Fruit fly (Drosophila melanogaster) whole organism, embryonic: ENCODE data around the gene CG33654.

ENCODE experiments used
- CG11456 ChIP-seq: fragments of 200-800 bp; sonication (Bioruptor generic); IDR thresholded peaks from 3 replicates; pipeline ENCODE4 v1.3.6; 2022; ENCODE audit warnings: missing biosample characterization, missing genetic modification characterization
- CG11695 ChIP-seq: fragments of 200-800 bp; sonication (Bioruptor generic); IDR thresholded peaks from 3 replicates; pipeline ENCODE4 v1.3.6; 2022; ENCODE audit warnings: missing biosample characterization, missing genetic modification characterization
- CG12071 ChIP-seq: fragments of 200-800 bp; sonication (Bioruptor generic); optimal IDR thresholded peaks from 3 replicates; lab custom pipeline; 2018; ENCODE audit warnings: missing biosample characterization, mild to moderate bottlenecking, missing genetic modification characterization
- CG12155 ChIP-seq: fragments of 200-800 bp; sonication (Bioruptor generic); optimal IDR thresholded peaks from 3 replicates; lab custom pipeline; 2016; ENCODE audit warnings: missing biosample characterization, missing genetic modification characterization
- CG12942 ChIP-seq: fragments of 200-800 bp; sonication (Bioruptor generic); optimal IDR thresholded peaks from 3 replicates; lab custom pipeline; 2016; ENCODE audit warnings: missing biosample characterization, missing genetic modification characterization
- CG1647 ChIP-seq: fragments of 200-800 bp; sonication (Bioruptor generic); optimal IDR thresholded peaks from 3 replicates; lab custom pipeline; 2016; ENCODE audit warnings: missing biosample characterization, missing genetic modification characterization
- CG16815 ChIP-seq: fragments of 200-800 bp; sonication (Bioruptor generic); optimal IDR thresholded peaks from 3 replicates; lab custom pipeline; 2017; ENCODE audit warnings: missing biosample characterization, mild to moderate bottlenecking, missing genetic modification characterization
- CG18011 ChIP-seq: fragments of 200-800 bp; sonication (Bioruptor generic); optimal IDR thresholded peaks from 2 replicates; lab custom pipeline; 2017; ENCODE audit warnings: missing biosample characterization, missing genetic modification characterization, mild to moderate bottlenecking, moderate library complexity, missing genotype
- CG2120 ChIP-seq: fragments of 200-800 bp; sonication (Bioruptor generic); optimal IDR thresholded peaks from 3 replicates; lab custom pipeline; 2016; ENCODE audit warnings: missing biosample characterization, missing genetic modification characterization
- CG2202 ChIP-seq: fragments of 200-800 bp; sonication (Bioruptor generic); optimal IDR thresholded peaks from 2 replicates; lab custom pipeline; 2018; ENCODE audit warnings: missing biosample characterization, mild to moderate bottlenecking, missing genetic modification characterization
- CG31365 ChIP-seq: fragments of 200-800 bp; sonication (Bioruptor generic); optimal IDR thresholded peaks from 2 replicates; lab custom pipeline; 2018; ENCODE audit warnings: missing biosample characterization, mild to moderate bottlenecking, missing genetic modification characterization
- CG6272 ChIP-seq: fragments of 200-800 bp; sonication (Bioruptor generic); IDR thresholded peaks from 2 replicates; pipeline ENCODE4 v1.3.6; 2022; ENCODE audit warnings: missing biosample characterization, missing genetic modification characterization
- CG6683 ChIP-seq: fragments of 200-800 bp; sonication (Bioruptor generic); optimal IDR thresholded peaks from 2 replicates; lab custom pipeline; 2017; ENCODE audit warnings: missing biosample characterization, mild to moderate bottlenecking, missing genetic modification characterization, missing genetic modification reagents
- CG6689 ChIP-seq: fragments of 200-800 bp; sonication (Bioruptor generic); IDR thresholded peaks from 2 replicates; pipeline ENCODE4 v1.3.6; 2022; ENCODE audit warnings: missing biosample characterization, missing genetic modification characterization
- CG7745 ChIP-seq: fragments of 200-800 bp; sonication (Bioruptor generic); optimal IDR thresholded peaks from 2 replicates; lab custom pipeline; 2018; ENCODE audit warnings: missing biosample characterization, mild to moderate bottlenecking, missing genetic modification characterization, moderate library complexity
- CG7963 ChIP-seq: fragments of 200-800 bp; sonication (Bioruptor generic); IDR thresholded peaks from 3 replicates; pipeline ENCODE4 v1.3.6; 2022; ENCODE audit warnings: missing biosample characterization, missing genetic modification characterization; ENCODE audit not compliant: partially characterized antibody
- CG9817 ChIP-seq: fragments of 200-800 bp; sonication (Bioruptor generic); optimal IDR thresholded peaks from 2 replicates; lab custom pipeline; 2018; ENCODE audit warnings: missing biosample characterization, mild to moderate bottlenecking, missing genetic modification characterization, moderate library complexity
- Chrac-16 ChIP-seq: fragments of 200-800 bp; sonication (Bioruptor generic); optimal IDR thresholded peaks from 3 replicates; lab custom pipeline; 2016; ENCODE audit warnings: missing biosample characterization, missing genetic modification characterization
- CrebB ChIP-seq: fragments of 200-800 bp; sonication (Bioruptor generic); optimal IDR thresholded peaks from 3 replicates; lab custom pipeline; 2018; ENCODE audit warnings: missing biosample characterization, mild to moderate bottlenecking, missing genetic modification characterization
- D19B ChIP-seq: fragments of 200-800 bp; sonication (Bioruptor generic); optimal IDR thresholded peaks from 2 replicates; lab custom pipeline; 2017; ENCODE audit warnings: missing biosample characterization, mild to moderate bottlenecking, missing genetic modification characterization
- E2f2 ChIP-seq: fragments of 200-800 bp; sonication (Bioruptor generic); IDR thresholded peaks from 2 replicates; pipeline ENCODE4 v1.3.6; 2022; ENCODE audit warnings: missing biosample characterization, missing genetic modification characterization
- Eip74EF ChIP-seq, 2 experiments: fragments of 200-800 bp in 1 of 2; fragments of >200 bp in 1 of 2; sonication (Bioruptor generic) in 1 of 2; optimal IDR thresholded peaks; 2 replicates each; lab custom pipeline; 2017 to 2019; ENCODE audit warnings: missing biosample characterization in 2 of 2, missing genetic modification characterization in 2 of 2, mild to moderate bottlenecking in 1 of 2, moderate library complexity in 1 of 2
- Fer1 ChIP-seq: fragments of 200-800 bp; sonication (Bioruptor generic); optimal IDR thresholded peaks from 2 replicates; lab custom pipeline; 2017; ENCODE audit warnings: missing biosample characterization, mild to moderate bottlenecking, missing genetic modification characterization
- HLH4C ChIP-seq: fragments of 200-800 bp; sonication (Bioruptor generic); IDR thresholded peaks from 3 replicates; pipeline ENCODE4 v1.3.6; 2022; ENCODE audit warnings: missing biosample characterization, missing genetic modification characterization; ENCODE audit not compliant: partially characterized antibody
- Hey ChIP-seq: fragments of 200-800 bp; sonication (Bioruptor generic); optimal IDR thresholded peaks from 3 replicates; lab custom pipeline; 2018; ENCODE audit warnings: missing biosample characterization, mild to moderate bottlenecking, missing genetic modification characterization
- Hr51 ChIP-seq, 2 experiments: fragments of 200-800 bp; sonication (Bioruptor generic); optimal IDR thresholded peaks; 2 replicates in 1 of 2; 3 replicates in 1 of 2; lab custom pipeline; 2016 to 2018; ENCODE audit warnings: missing biosample characterization in 2 of 2, missing genetic modification characterization in 2 of 2, mild to moderate bottlenecking in 1 of 2, moderate library complexity in 1 of 2
- Lhr ChIP-seq: fragments of 200-800 bp; sonication (Bioruptor generic); optimal IDR thresholded peaks from 3 replicates; lab custom pipeline; 2017; ENCODE audit warnings: mild to moderate bottlenecking, missing biosample characterization, missing genetic modification reagents, missing genetic modification characterization
- Myb ChIP-seq: fragments of 200-800 bp; sonication (Bioruptor generic); optimal IDR thresholded peaks from 2 replicates; lab custom pipeline; 2016; ENCODE audit warnings: missing biosample characterization, missing genetic modification characterization
- Pdp1 ChIP-seq, 2 experiments: fragments of 200-800 bp; sonication (Bioruptor generic); optimal IDR thresholded peaks; 3 replicates each; lab custom pipeline; 2016; ENCODE audit warnings: missing biosample characterization in 2 of 2, missing genetic modification characterization in 2 of 2, mild to moderate bottlenecking in 1 of 2, moderate library complexity in 1 of 2
- Six4 ChIP-seq: fragments of 200-800 bp; sonication (Bioruptor generic); optimal IDR thresholded peaks from 2 replicates; lab custom pipeline; 2016; ENCODE audit warnings: missing biosample characterization, missing genetic modification characterization
- Sox102F ChIP-seq: fragments of 200-800 bp; sonication (Bioruptor generic); optimal IDR thresholded peaks from 2 replicates; lab custom pipeline; 2018; ENCODE audit warnings: missing biosample characterization, mild to moderate bottlenecking, missing genetic modification characterization, moderate library complexity
- Xbp1 ChIP-seq: fragments of 200-800 bp; sonication (Bioruptor generic); optimal IDR thresholded peaks from 3 replicates; lab custom pipeline; 2016; ENCODE audit warnings: missing biosample characterization, mild to moderate bottlenecking, missing genetic modification characterization
- ab ChIP-seq: fragments of 200-800 bp; sonication (Bioruptor generic); optimal IDR thresholded peaks from 2 replicates; lab custom pipeline; 2016; ENCODE audit warnings: missing biosample characterization, missing genetic modification characterization
- ap ChIP-seq: fragments of 200-800 bp; sonication (Bioruptor generic); IDR thresholded peaks from 2 replicates; pipeline ENCODE4 v1.3.6; 2022; ENCODE audit warnings: missing biosample characterization, missing genetic modification characterization
- ato ChIP-seq: fragments of 200-800 bp; sonication (Bioruptor generic); IDR thresholded peaks from 2 replicates; pipeline ENCODE4 v1.3.6; 2022; ENCODE audit warnings: missing biosample characterization, missing genetic modification characterization; ENCODE audit not compliant: partially characterized antibody
- cas ChIP-seq: fragments of 200-800 bp; sonication (Bioruptor generic); IDR thresholded peaks from 2 replicates; pipeline ENCODE4 v1.3.6; 2022; ENCODE audit warnings: missing biosample characterization, missing genetic modification characterization
- cg ChIP-seq: fragments of 200-800 bp; sonication (Bioruptor generic); optimal IDR thresholded peaks from 3 replicates; lab custom pipeline; 2019; ENCODE audit warnings: missing biosample characterization, mild to moderate bottlenecking, missing genetic modification characterization, moderate library complexity
- eyg ChIP-seq: fragments of 200-800 bp; sonication (Bioruptor generic); optimal IDR thresholded peaks from 3 replicates; lab custom pipeline; 2016; ENCODE audit warnings: missing biosample characterization, missing genetic modification characterization
- gem ChIP-seq: fragments of 200-800 bp; sonication (Bioruptor generic); optimal IDR thresholded peaks from 2 replicates; lab custom pipeline; 2019; ENCODE audit warnings: missing biosample characterization, mild to moderate bottlenecking, missing genetic modification characterization, moderate library complexity
- knrl ChIP-seq: fragments of 200-800 bp; sonication (Bioruptor generic); IDR thresholded peaks from 3 replicates; pipeline ENCODE4 v1.3.6; 2022; ENCODE audit warnings: missing biosample characterization, missing genetic modification characterization; ENCODE audit not compliant: partially characterized antibody
- oc ChIP-seq: fragments of 200-800 bp; sonication (Bioruptor generic); optimal IDR thresholded peaks from 2 replicates; lab custom pipeline; 2018; ENCODE audit warnings: missing biosample characterization, mild to moderate bottlenecking, missing genetic modification characterization, moderate library complexity
- pb ChIP-seq: fragments of 200-800 bp; sonication (Bioruptor generic); optimal IDR thresholded peaks from 3 replicates; lab custom pipeline; 2016; ENCODE audit warnings: missing biosample characterization, missing genetic modification characterization
- pfk ChIP-seq: fragments of 200-800 bp; sonication (Bioruptor generic); optimal IDR thresholded peaks from 2 replicates; lab custom pipeline; 2018; ENCODE audit warnings: missing biosample characterization, mild to moderate bottlenecking, missing genetic modification characterization, moderate library complexity
- salm ChIP-seq: fragments of 200-800 bp; sonication (Bioruptor generic); optimal IDR thresholded peaks from 2 replicates; lab custom pipeline; 2018; ENCODE audit warnings: missing biosample characterization, mild to moderate bottlenecking, missing genetic modification characterization
- tap ChIP-seq: fragments of 200-800 bp; optimal IDR thresholded peaks from 3 replicates; lab custom pipeline; 2019; ENCODE audit warnings: missing biosample characterization, mild to moderate bottlenecking, missing genetic modification characterization, moderate library complexity
- tll ChIP-seq, 2 experiments: fragments of 200-800 bp in 1 of 2; fragments of >200 bp in 1 of 2; sonication (Bioruptor generic) in 1 of 2; optimal IDR thresholded peaks; 2 replicates each; lab custom pipeline; 2017 to 2019; ENCODE audit warnings: missing biosample characterization in 2 of 2, missing genetic modification characterization in 2 of 2, mild to moderate bottlenecking in 1 of 2, moderate library complexity in 1 of 2
- unc-4 ChIP-seq: fragments of 200-800 bp; sonication (Bioruptor generic); IDR thresholded peaks from 2 replicates; pipeline ENCODE4 v1.3.6; 2022; ENCODE audit warnings: missing biosample characterization, missing genetic modification characterization; ENCODE audit not compliant: partially characterized antibody
- zen ChIP-seq: fragments of 200-800 bp; sonication (Bioruptor generic); optimal IDR thresholded peaks from 3 replicates; lab custom pipeline; 2018; ENCODE audit warnings: missing biosample characterization, mild to moderate bottlenecking, missing genetic modification characterization, moderate library complexity

CG33654 gene

DNA sequence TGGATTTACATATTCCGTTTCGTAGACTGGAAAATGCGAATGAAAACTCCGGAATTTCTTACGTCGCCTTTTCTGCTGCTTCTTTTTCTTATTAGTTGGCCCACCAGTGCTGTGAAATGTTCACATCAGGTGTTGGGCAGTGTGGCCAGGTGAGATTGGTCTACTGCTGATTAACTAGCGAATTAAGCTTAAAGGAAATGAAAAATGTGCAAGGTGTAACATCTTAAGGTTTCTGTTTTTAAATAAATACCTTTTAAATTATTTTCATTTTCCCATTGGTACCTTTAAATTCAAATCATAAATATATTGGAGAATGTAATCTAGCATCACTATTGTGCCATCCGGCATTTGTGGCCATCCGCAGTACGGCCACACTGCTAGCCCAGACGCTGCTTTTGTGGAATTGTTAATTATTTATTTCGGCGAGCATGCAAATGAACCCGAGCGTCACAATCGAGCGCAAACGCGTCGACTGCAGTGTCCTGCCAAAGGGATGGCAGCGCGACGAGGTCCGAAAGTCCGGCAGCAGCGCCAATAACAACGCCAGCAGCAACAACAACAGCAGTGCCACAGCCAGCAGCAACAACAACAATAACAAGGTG lies 23.5 kb downstream of the CG33654 start, which contains the start of the genes AP-1mu and MBD-like (continued):
- TF ChIP-seq CG31365: no peak
- TF ChIP-seq ato (GFP tag; lab: Robert Waterston, UW): no peak
- TF ChIP-seq oc: no peak
- no peak for TF ChIP-seq CG11695
- TF ChIP-seq unc-4 (GFP tag; lab: Robert Waterston, UW): no peak
- TF ChIP-seq Sox102F (GFP tag; lab: Kevin White, UChicago): no peak
- TF ChIP-seq CG18011 (GFP tag; lab: Kevin White, UChicago): no peak
- no peak for TF ChIP-seq CG12071 (GFP tag; lab: Kevin White, UChicago)
- TF ChIP-seq CG6689 (GFP tag; lab: Robert Waterston, UW): peak; percentile 68
- peak; percentile 61 for TF ChIP-seq CG12942
- TF ChIP-seq Pdp1 (GFP tag; optimal IDR thresholded peaks at IDR 0.05; lab: Kevin White, UChicago): peak; percentile 59 to 83
- TF ChIP-seq E2f2 (GFP tag; lab: Robert Waterston, UW): peak; percentile 60
- TF ChIP-seq cg (GFP tag; lab: Kevin White, UChicago): no peak
- no peak for TF ChIP-seq D19B (GFP tag; lab: Kevin White, UChicago)
- no peak for TF ChIP-seq CG6683
- TF ChIP-seq CG7745 (tag; lab: Kevin White, UChicago): no peak
- no peak for TF ChIP-seq Hey (tag; lab: Kevin White, UChicago)
- TF ChIP-seq Lhr: peak; percentile 66
- TF ChIP-seq CG2202 (tag; lab: Kevin White, UChicago): peak; percentile 37
- no peak for TF ChIP-seq HLH4C (GFP tag; lab: Robert Waterston, UW)
- TF ChIP-seq tap (tag; lab: Kevin White, UChicago): no peak
- TF ChIP-seq ap: no peak
- TF ChIP-seq CG2120 (GFP tag; lab: Kevin White, UChicago): peak; percentile 86
- peak; percentile 66; the same call in 2 of the 3 replicates for TF ChIP-seq CG11456
- peak; percentile 1 for TF ChIP-seq Fer1
- TF ChIP-seq zen (tag; lab: Kevin White, UChicago): peak; percentile 46
- peak; percentile 60 for TF ChIP-seq CG9817 (tag; lab: Kevin White, UChicago)
- peak; percentile 34 for TF ChIP-seq CG1647 (GFP tag; lab: Kevin White, UChicago)
- peak; percentile 73 for TF ChIP-seq Xbp1
- no peak for TF ChIP-seq CrebB (tag; lab: Kevin White, UChicago)
- peak; percentile 65 for TF ChIP-seq Chrac-16 (GFP tag; lab: Kevin White, UChicago)
- TF ChIP-seq Myb (GFP tag; lab: Kevin White, UChicago): peak; percentile 48
- TF ChIP-seq gem (tag; lab: Kevin White, UChicago): no peak
- no peak for TF ChIP-seq Eip74EF (GFP tag; optimal IDR thresholded peaks at IDR 0.05; lab: Kevin White, UChicago)
- TF ChIP-seq tll (GFP tag; optimal IDR thresholded peaks at IDR 0.05; lab: Kevin White, UChicago): no peak
- peak; percentile 61; the same call in 1 of the 2 replicates for TF ChIP-seq CG6272
- peak; percentile 42; the same call in 1 of the 3 replicates for TF ChIP-seq knrl (GFP tag; lab: Robert Waterston, UW)
- peak; percentile 74 for TF ChIP-seq CG12155 (GFP tag; lab: Kevin White, UChicago)
- peak; percentile 39 for TF ChIP-seq CG16815
- peak; percentile 29; the same call in 1 of the 2 replicates for TF ChIP-seq cas (GFP tag; lab: Robert Waterston, UW)
- TF ChIP-seq Six4 (GFP tag; lab: Kevin White, UChicago): peak; percentile 20
- peak in 1 of 2 experiments; percentile 65 for TF ChIP-seq Hr51 (GFP tag; optimal IDR thresholded peaks at IDR 0.05; lab: Kevin White, UChicago)
- no peak for TF ChIP-seq ab
- no peak for TF ChIP-seq CG7963 (GFP tag; lab: Robert Waterston, UW)
- TF ChIP-seq pfk (GFP tag; lab: Kevin White, UChicago): no peak
- peak; percentile 9 for TF ChIP-seq pb
- no peak for TF ChIP-seq salm (tag; lab: Kevin White, UChicago)
- peak; percentile 19 for TF ChIP-seq eyg (GFP tag; lab: Kevin White, UChicago)
